Fruit fly (Drosophila melanogaster): Measurements from ENCODE around the gene nAChRalpha5.

DNA sequence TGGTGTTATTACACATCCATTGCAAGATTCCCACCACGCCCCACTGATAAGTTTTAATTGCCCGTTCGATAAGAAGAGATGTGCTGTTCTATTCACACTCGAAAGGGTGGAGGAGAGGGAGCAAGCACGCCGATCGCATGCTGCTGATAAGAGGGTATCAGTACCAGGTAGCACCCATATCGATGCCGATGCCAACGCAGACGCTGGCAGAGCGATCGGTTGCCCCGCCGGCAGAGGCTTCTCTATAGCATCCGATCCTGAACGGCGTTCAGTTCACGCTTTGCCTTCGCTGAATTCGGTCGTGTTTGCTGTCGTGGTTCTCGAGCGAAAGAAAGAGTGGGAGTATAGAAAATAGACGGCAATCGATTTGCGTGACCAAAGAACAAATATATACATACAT is 26.5 kb upstream of the nAChRalpha5 start:
- TF ChIP-seq CG7045 (GFP tag; optimal IDR thresholded peaks at IDR 0.05) (no peak), CG11617 (GFP tag; optimal IDR thresholded peaks at IDR 0.05) (no peak), pad (GFP tag; optimal IDR thresholded peaks at IDR 0.05) (peak; percentile 15), kay (GFP tag; ENCODE audit: borderline replicate concordance) (no peak), CG5204 (GFP tag; optimal IDR thresholded peaks at IDR 0.05) (no peak), CG1620 (GFP tag; optimal IDR thresholded peaks at IDR 0.05) (no peak), Clk (GFP tag; optimal IDR thresholded peaks at IDR 0.05) (no peak), cic (GFP tag; optimal IDR thresholded peaks at IDR 0.05) (peak; percentile 78), ovo (GFP tag; optimal IDR thresholded peaks at IDR 0.05) (no peak), CG12768 (GFP tag; optimal IDR thresholded peaks at IDR 0.05) (no peak), Mnt (GFP tag; optimal IDR thresholded peaks at IDR 0.05) (peak; percentile 44), Crg-1 (GFP tag; optimal IDR thresholded peaks at IDR 0.05) (no peak), tj (GFP tag; optimal IDR thresholded peaks at IDR 0.05) (no peak), cnc (optimal IDR thresholded peaks at IDR 0.05) (no peak)
